Worm (Caenorhabditis elegans) whole organism, L3 larva: ENCODE data around the gene F56C3.4.
A peak's percentile ranks its signal among the peaks of the same experiment; 100 is the strongest.

Source experiments
- R02D3.7 ChIP-seq: fragments of 150-350 bp; optimal IDR thresholded peaks from 2 replicates; lab custom pipeline; 2014; ENCODE audit warnings: missing biosample characterization, missing genetic modification characterization
- ZK546.5 ChIP-seq: sonication (generic microtip); optimal IDR thresholded peaks from 2 replicates; lab custom pipeline; 2017; ENCODE audit warnings: missing biosample characterization, missing genetic modification characterization
- aly-2 ChIP-seq: fragments of 150-350 bp; optimal IDR thresholded peaks from 2 replicates; lab custom pipeline; 2014; ENCODE audit warnings: missing biosample characterization, missing genetic modification characterization
- ama-1 ChIP-seq: fragments of 150-350 bp; optimal IDR thresholded peaks from 2 replicates; lab custom pipeline; 2018
- ceh-16 ChIP-seq: sonication (generic microtip); optimal IDR thresholded peaks from 2 replicates; lab custom pipeline; 2017; ENCODE audit warnings: missing biosample characterization, missing genetic modification characterization
- ceh-28 ChIP-seq: fragments of 150-350 bp; optimal IDR thresholded peaks from 2 replicates; lab custom pipeline; 2014; ENCODE audit warnings: missing biosample characterization, missing genetic modification reagents, missing genetic modification characterization
- ceh-82 ChIP-seq: fragments of 150-350 bp; optimal IDR thresholded peaks from 2 replicates; lab custom pipeline; 2014; ENCODE audit warnings: missing biosample characterization, missing genetic modification characterization
- ceh-9 ChIP-seq: sonication (generic microtip); optimal IDR thresholded peaks from 2 replicates; lab custom pipeline; 2018; ENCODE audit warnings: missing biosample characterization, missing genetic modification characterization
- daf-12 ChIP-seq: fragments of 150-350 bp; optimal IDR thresholded peaks from 2 replicates; lab custom pipeline; 2014; ENCODE audit warnings: missing biosample characterization, missing genetic modification reagents, missing genetic modification characterization
- egl-27 ChIP-seq: sonication (generic microtip); optimal IDR thresholded peaks from 4 replicates; lab custom pipeline; 2017; ENCODE audit warnings: missing biosample characterization, missing genetic modification reagents, missing genetic modification characterization
- egl-5 ChIP-seq: fragments of 150-350 bp; optimal IDR thresholded peaks from 2 replicates; lab custom pipeline; 2017; ENCODE audit warnings: missing biosample characterization, missing genetic modification reagents, missing genetic modification characterization, inconsistent platforms
- elt-1 ChIP-seq: fragments of 150-350 bp; optimal IDR thresholded peaks from 2 replicates; lab custom pipeline; 2014; ENCODE audit warnings: missing biosample characterization, missing genetic modification characterization
- elt-2 ChIP-seq: sonication (generic microtip); optimal IDR thresholded peaks from 2 replicates; lab custom pipeline; 2016; ENCODE audit warnings: missing genetic modification reagents, mild to moderate bottlenecking, missing genetic modification characterization, missing compliant biosample characterization
- elt-3 ChIP-seq, 3 experiments: fragments of 150-350 bp in 1 of 3; sonication (generic microtip) in 2 of 3; optimal IDR thresholded peaks; 2 replicates in 2 of 3; 4 replicates in 1 of 3; lab custom pipeline; 2014 to 2017; ENCODE audit warnings: missing biosample characterization in 3 of 3, missing genetic modification characterization in 3 of 3
- eor-1 ChIP-seq, 2 experiments: fragments of 150-350 bp; optimal IDR thresholded peaks; 2 replicates each; lab custom pipeline; 2014 to 2018; ENCODE audit warnings: missing biosample characterization in 2 of 2, missing genetic modification characterization in 2 of 2
- fkh-10 ChIP-seq: sonication (generic microtip); optimal IDR thresholded peaks from 2 replicates; lab custom pipeline; 2017; ENCODE audit warnings: missing biosample characterization, missing genetic modification reagents, missing genetic modification characterization
- fkh-2 ChIP-seq: fragments of 150-350 bp; optimal IDR thresholded peaks from 2 replicates; lab custom pipeline; 2014; ENCODE audit warnings: missing biosample characterization, missing genetic modification reagents, missing genetic modification characterization
- fos-1 ChIP-seq: fragments of 150-350 bp; optimal IDR thresholded peaks from 2 replicates; lab custom pipeline; 2014; ENCODE audit warnings: missing biosample characterization, missing genetic modification characterization
- hmg-11 ChIP-seq: sonication (generic microtip); optimal IDR thresholded peaks from 2 replicates; lab custom pipeline; 2016; ENCODE audit warnings: missing genetic modification characterization, missing compliant biosample characterization
- jun-1 ChIP-seq: fragments of 150-350 bp; optimal IDR thresholded peaks from 2 replicates; lab custom pipeline; 2014; ENCODE audit warnings: missing biosample characterization, missing genetic modification reagents, missing genetic modification characterization
- lin-15B ChIP-seq: fragments of 150-350 bp; optimal IDR thresholded peaks from 2 replicates; lab custom pipeline; 2014; ENCODE audit warnings: missing biosample characterization, missing genetic modification characterization
- lin-39 ChIP-seq: fragments of 150-350 bp; optimal IDR thresholded peaks from 2 replicates; lab custom pipeline; 2018; ENCODE audit warnings: missing biosample characterization, missing genetic modification reagents, missing genetic modification characterization
- lsy-12 ChIP-seq: sonication (generic microtip); optimal IDR thresholded peaks from 2 replicates; lab custom pipeline; 2016; ENCODE audit warnings: mild to moderate bottlenecking, missing genetic modification characterization, missing compliant biosample characterization
- mdl-1 ChIP-seq: fragments of 150-350 bp; optimal IDR thresholded peaks from 2 replicates; lab custom pipeline; 2014; ENCODE audit warnings: missing biosample characterization, missing genetic modification characterization
- mml-1 ChIP-seq: fragments of 150-350 bp; sonication (generic microtip); optimal IDR thresholded peaks from 3 replicates; lab custom pipeline; 2014; ENCODE audit warnings: missing biosample characterization, missing genetic modification characterization
- nfya-1 ChIP-seq: sonication (generic microtip); optimal IDR thresholded peaks from 2 replicates; lab custom pipeline; 2017; ENCODE audit warnings: missing genetic modification characterization, mild to moderate bottlenecking, missing compliant biosample characterization, antibody characterized with exemption, moderate library complexity; ENCODE audit not compliant: insufficient read depth
- nhr-11 ChIP-seq: fragments of 150-350 bp; optimal IDR thresholded peaks from 2 replicates; lab custom pipeline; 2014; ENCODE audit warnings: missing biosample characterization, missing genetic modification characterization
- nhr-12 ChIP-seq: fragments of 150-350 bp; optimal IDR thresholded peaks from 2 replicates; lab custom pipeline; 2014; ENCODE audit warnings: missing biosample characterization, missing genetic modification characterization
- nhr-23 ChIP-seq: fragments of 150-350 bp; optimal IDR thresholded peaks from 2 replicates; lab custom pipeline; 2014; ENCODE audit warnings: missing biosample characterization, missing genetic modification reagents, missing genetic modification characterization
- nhr-237 ChIP-seq: fragments of 150-350 bp; optimal IDR thresholded peaks from 2 replicates; lab custom pipeline; 2014; ENCODE audit warnings: missing biosample characterization, missing genetic modification characterization
- nhr-25 ChIP-seq: sonication (generic microtip); optimal IDR thresholded peaks from 2 replicates; lab custom pipeline; 2017; ENCODE audit warnings: missing biosample characterization, missing genetic modification characterization
- nhr-28 ChIP-seq: fragments of 150-350 bp; optimal IDR thresholded peaks from 2 replicates; lab custom pipeline; 2014; ENCODE audit warnings: missing biosample characterization, missing genetic modification characterization
- nhr-43 ChIP-seq: sonication (generic microtip); optimal IDR thresholded peaks from 2 replicates; lab custom pipeline; 2016; ENCODE audit warnings: mild to moderate bottlenecking, missing genetic modification characterization, missing compliant biosample characterization; ENCODE audit not compliant: poor library complexity, severe bottlenecking
- nhr-67 ChIP-seq: fragments of 150-350 bp; optimal IDR thresholded peaks from 2 replicates; lab custom pipeline; 2014; ENCODE audit warnings: missing biosample characterization, missing genetic modification characterization
- nhr-76 ChIP-seq: fragments of 150-350 bp; sonication (generic microtip); optimal IDR thresholded peaks from 5 replicates; lab custom pipeline; 2014; ENCODE audit warnings: missing biosample characterization, missing genetic modification characterization
- nhr-77 ChIP-seq: fragments of 150-350 bp; optimal IDR thresholded peaks from 2 replicates; lab custom pipeline; 2014; ENCODE audit warnings: missing biosample characterization, missing genetic modification characterization
- pha-4 ChIP-seq: fragments of 150-350 bp; optimal IDR thresholded peaks from 2 replicates; lab custom pipeline; 2014; ENCODE audit warnings: missing biosample characterization, missing genetic modification reagents, missing genetic modification characterization
- pqm-1 ChIP-seq: fragments of 150-350 bp; optimal IDR thresholded peaks from 2 replicates; lab custom pipeline; 2017; ENCODE audit warnings: missing biosample characterization, missing genetic modification characterization, inconsistent platforms
- sea-2 ChIP-seq: fragments of 150-350 bp; sonication (generic microtip); optimal IDR thresholded peaks from 4 replicates; lab custom pipeline; 2014; ENCODE audit warnings: missing biosample characterization, missing genetic modification reagents, missing genetic modification characterization
- skn-1 ChIP-seq: fragments of 150-350 bp; optimal IDR thresholded peaks from 2 replicates; lab custom pipeline; 2014; ENCODE audit warnings: missing biosample characterization, missing genetic modification characterization
- snpc-4 ChIP-seq: fragments of 150-350 bp; optimal IDR thresholded peaks from 2 replicates; lab custom pipeline; 2014; ENCODE audit warnings: missing biosample characterization, missing genetic modification characterization
- tbx-2 ChIP-seq: sonication (generic microtip); optimal IDR thresholded peaks from 2 replicates; lab custom pipeline; 2016; ENCODE audit warnings: mild to moderate bottlenecking, missing genetic modification characterization, missing compliant biosample characterization
- unc-39 ChIP-seq: sonication (generic microtip); optimal IDR thresholded peaks from 4 replicates; lab custom pipeline; 2017; ENCODE audit warnings: missing biosample characterization, missing genetic modification characterization
- unc-62 ChIP-seq: fragments of 150-350 bp; sonication (generic microtip); optimal IDR thresholded peaks from 4 replicates; lab custom pipeline; 2014; ENCODE audit warnings: missing biosample characterization, missing genetic modification reagents, missing genetic modification characterization
- zag-1 ChIP-seq: fragments of 150-350 bp; optimal IDR thresholded peaks from 2 replicates; lab custom pipeline; 2014; ENCODE audit warnings: missing biosample characterization, missing genetic modification characterization
- ztf-11 ChIP-seq: fragments of 150-350 bp; optimal IDR thresholded peaks from 2 replicates; lab custom pipeline; 2014; ENCODE audit warnings: missing biosample characterization, missing genetic modification characterization
- ztf-4 ChIP-seq: fragments of 150-350 bp; optimal IDR thresholded peaks from 2 replicates; lab custom pipeline; 2014; ENCODE audit warnings: missing biosample characterization, missing genetic modification characterization

Gene F56C3.4

DNA sequence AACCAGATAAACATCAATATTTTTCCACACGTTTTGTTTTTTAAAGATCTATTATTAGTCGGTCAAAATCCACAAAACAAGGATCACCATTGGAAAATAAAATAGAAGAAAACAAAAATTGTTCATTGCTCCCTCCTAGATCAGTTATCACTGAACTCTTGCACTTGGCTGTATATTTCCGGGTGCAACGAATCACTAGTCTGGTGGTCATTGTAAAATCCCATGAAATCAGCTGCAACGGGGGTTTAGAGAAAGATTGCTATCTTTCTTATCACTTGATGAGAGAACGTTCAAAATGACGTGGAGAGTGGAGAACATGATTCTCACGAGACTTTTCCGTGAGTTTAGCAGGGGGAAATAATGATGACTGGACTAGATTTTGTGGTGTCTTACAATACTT, 35.3 kb upstream of the F56C3.4 start:
- TF ChIP-seq elt-3 (tag; optimal IDR thresholded peaks at IDR 0.05; lab: Kevin White, UChicago) (peak in 1 of 3 experiments; percentile 27), egl-27 (tag; lab: Kevin White, UChicago) (peak; percentile 32), nhr-25 (no peak), fos-1 (tag; lab: Kevin White, UChicago) (no peak), elt-1 (tag; lab: Kevin White, UChicago) (no peak), pqm-1 (tag; lab: Kevin White, UChicago) (peak; percentile 72), nhr-237 (no peak), ceh-28 (no peak), pha-4 (no peak), snpc-4 (tag; lab: Kevin White, UChicago) (no peak), nhr-43 (tag; lab: Kevin White, UChicago) (peak; percentile 74), mdl-1 (tag; lab: Kevin White, UChicago) (no peak), ceh-82 (tag; lab: Kevin White, UChicago) (no peak), ceh-16 (tag; lab: Kevin White, UChicago) (no peak), nhr-11 (tag; lab: Kevin White, UChicago) (no peak), nhr-12 (tag; lab: Kevin White, UChicago) (no peak), unc-62 (no peak), jun-1 (tag; lab: Kevin White, UChicago) (peak; percentile 86), nhr-76 (no peak), ztf-4 (tag; lab: Kevin White, UChicago) (no peak), tbx-2 (no peak), lin-39 (no peak), ceh-9 (no peak), unc-39 (tag; lab: Kevin White, UChicago) (no peak), fkh-10 (GFP tag; lab: Kevin White, UChicago) (no peak), hmg-11 (no peak), fkh-2 (tag; lab: Kevin White, UChicago) (no peak), mml-1 (tag; lab: Kevin White, UChicago) (no peak), R02D3.7 (tag; lab: Kevin White, UChicago) (no peak), zag-1 (tag; lab: Kevin White, UChicago) (no peak), nhr-77 (tag; lab: Kevin White, UChicago) (no peak), daf-12 (tag; lab: Kevin White, UChicago) (no peak), nfya-1 (tag; lab: Kevin White, UChicago) (peak; percentile 14), lsy-12 (tag; lab: Kevin White, UChicago) (no peak), ZK546.5 (tag; lab: Kevin White, UChicago) (no peak), aly-2 (tag; lab: Kevin White, UChicago) (no peak), skn-1 (tag; lab: Kevin White, UChicago) (no peak), egl-5 (tag; lab: Kevin White, UChicago) (peak; percentile 65), nhr-67 (tag; lab: Kevin White, UChicago) (no peak), elt-2 (tag; lab: Kevin White, UChicago) (no peak), ztf-11 (tag; lab: Kevin White, UChicago) (no peak), lin-15B (tag; lab: Kevin White, UChicago) (no peak), ama-1 (lab: Kevin White, UChicago) (no peak), sea-2 (GFP tag; lab: Kevin White, UChicago) (no peak), nhr-23 (tag; lab: Kevin White, UChicago) (peak; percentile 18), nhr-28 (tag; lab: Kevin White, UChicago) (no peak), eor-1 (tag; optimal IDR thresholded peaks at IDR 0.05; lab: Kevin White, UChicago) (no peak)
